Worm (Caenorhabditis elegans) whole organism, L2 larva: ENCODE data around the gene try-8.
A peak's percentile ranks its signal among the peaks of the same experiment; 100 is the strongest.

Experiments
- C34F6.9 ChIP-seq: fragments of 150-350 bp; optimal IDR thresholded peaks from 2 replicates; lab custom pipeline; 2014; ENCODE audit warnings: missing biosample characterization, missing genetic modification characterization
- F13H6.1 ChIP-seq: sonication (generic microtip); optimal IDR thresholded peaks from 2 replicates; lab custom pipeline; 2016; ENCODE audit warnings: missing genetic modification characterization, missing compliant biosample characterization
- Y55F3AM.14 ChIP-seq: fragments of 200-800 bp; sonication (Bioruptor generic); optimal IDR thresholded peaks from 2 replicates; lab custom pipeline; 2018; ENCODE audit warnings: mild to moderate bottlenecking, missing genetic modification characterization, missing compliant biosample characterization
- ZK546.5 ChIP-seq: sonication (generic microtip); optimal IDR thresholded peaks from 2 replicates; lab custom pipeline; 2017; ENCODE audit warnings: missing biosample characterization, missing genetic modification characterization
- alr-1 ChIP-seq: fragments of 150-350 bp; optimal IDR thresholded peaks from 2 replicates; lab custom pipeline; 2014; ENCODE audit warnings: missing biosample characterization, missing genetic modification characterization
- aly-2 ChIP-seq: fragments of 150-350 bp; optimal IDR thresholded peaks from 2 replicates; lab custom pipeline; 2014; ENCODE audit warnings: missing biosample characterization, missing genetic modification characterization
- ceh-16 ChIP-seq: fragments of 150-350 bp; optimal IDR thresholded peaks from 2 replicates; lab custom pipeline; 2014; ENCODE audit warnings: missing biosample characterization, missing genetic modification characterization
- crh-2 ChIP-seq: sonication (generic microtip); optimal IDR thresholded peaks from 2 replicates; lab custom pipeline; 2017; ENCODE audit warnings: missing biosample characterization, missing genetic modification characterization
- dmd-4 ChIP-seq: sonication (generic microtip); optimal IDR thresholded peaks from 2 replicates; lab custom pipeline; 2017; ENCODE audit warnings: missing biosample characterization, missing genetic modification characterization
- elt-1 ChIP-seq: fragments of 150-350 bp; optimal IDR thresholded peaks from 2 replicates; lab custom pipeline; 2014; ENCODE audit warnings: missing biosample characterization, missing genetic modification characterization
- elt-3 ChIP-seq: sonication (generic microtip); optimal IDR thresholded peaks from 2 replicates; lab custom pipeline; 2017; ENCODE audit warnings: missing biosample characterization, missing genetic modification characterization
- fos-1 ChIP-seq: fragments of 150-350 bp; optimal IDR thresholded peaks from 2 replicates; lab custom pipeline; 2014; ENCODE audit warnings: missing biosample characterization, missing genetic modification characterization
- gmeb-1 ChIP-seq: fragments of 150-350 bp; optimal IDR thresholded peaks from 2 replicates; lab custom pipeline; 2014; ENCODE audit warnings: missing biosample characterization, missing genetic modification characterization
- lin-11 ChIP-seq: fragments of 150-350 bp; sonication (generic microtip); optimal IDR thresholded peaks from 2 replicates; lab custom pipeline; 2014; ENCODE audit warnings: missing biosample characterization, missing genetic modification characterization, inconsistent platforms, mixed read lengths
- lin-13 ChIP-seq: fragments of 150-350 bp; optimal IDR thresholded peaks from 2 replicates; lab custom pipeline; 2014; ENCODE audit warnings: missing biosample characterization, missing genetic modification reagents, missing genetic modification characterization
- lin-39 ChIP-seq: fragments of 150-350 bp; optimal IDR thresholded peaks from 2 replicates; lab custom pipeline; 2014; ENCODE audit warnings: missing biosample characterization, missing genetic modification reagents, missing genetic modification characterization
- lsy-2 ChIP-seq, 2 experiments: fragments of 150-350 bp in 1 of 2; sonication (generic microtip) in 1 of 2; optimal IDR thresholded peaks; 2 replicates each; lab custom pipeline; 2014 to 2017; ENCODE audit warnings: missing biosample characterization in 2 of 2, missing genetic modification characterization in 2 of 2
- mab-5 ChIP-seq: fragments of 150-350 bp; optimal IDR thresholded peaks from 2 replicates; lab custom pipeline; 2014; ENCODE audit warnings: missing biosample characterization, missing genetic modification characterization
- mdl-1 ChIP-seq, 2 experiments: fragments of 150-350 bp in 1 of 2; sonication (generic microtip) in 1 of 2; optimal IDR thresholded peaks; 2 replicates each; lab custom pipeline; 2017; ENCODE audit warnings: missing biosample characterization in 2 of 2, missing genetic modification characterization in 2 of 2
- nhr-10 ChIP-seq: sonication (generic microtip); optimal IDR thresholded peaks from 2 replicates; lab custom pipeline; 2017; ENCODE audit warnings: missing biosample characterization, missing genetic modification characterization
- nhr-11 ChIP-seq: fragments of 150-350 bp; optimal IDR thresholded peaks from 2 replicates; lab custom pipeline; 2014; ENCODE audit warnings: missing biosample characterization, missing genetic modification characterization
- nhr-12 ChIP-seq: fragments of 150-350 bp; optimal IDR thresholded peaks from 2 replicates; lab custom pipeline; 2014; ENCODE audit warnings: missing biosample characterization, missing genetic modification characterization
- nhr-21 ChIP-seq: fragments of 150-350 bp; optimal IDR thresholded peaks from 2 replicates; lab custom pipeline; 2014; ENCODE audit warnings: missing biosample characterization, missing genetic modification characterization
- nhr-23 ChIP-seq: fragments of 150-350 bp; optimal IDR thresholded peaks from 2 replicates; lab custom pipeline; 2014; ENCODE audit warnings: missing biosample characterization, missing genetic modification reagents, missing genetic modification characterization
- nhr-237 ChIP-seq: fragments of 150-350 bp; optimal IDR thresholded peaks from 2 replicates; lab custom pipeline; 2014; ENCODE audit warnings: missing biosample characterization, missing genetic modification characterization
- nhr-25 ChIP-seq: fragments of 150-350 bp; sonication (generic microtip); optimal IDR thresholded peaks from 3 replicates; lab custom pipeline; 2014; ENCODE audit warnings: missing biosample characterization, missing genetic modification characterization
- nhr-6 ChIP-seq: fragments of 150-350 bp; optimal IDR thresholded peaks from 2 replicates; lab custom pipeline; 2014; ENCODE audit warnings: missing biosample characterization, missing genetic modification characterization
- nhr-77 ChIP-seq: fragments of 150-350 bp; optimal IDR thresholded peaks from 2 replicates; lab custom pipeline; 2014; ENCODE audit warnings: missing biosample characterization, missing genetic modification characterization
- peb-1 ChIP-seq: fragments of 150-350 bp; optimal IDR thresholded peaks from 2 replicates; lab custom pipeline; 2014; ENCODE audit warnings: missing biosample characterization, missing genetic modification characterization
- sem-4 ChIP-seq: fragments of 150-350 bp; optimal IDR thresholded peaks from 2 replicates; lab custom pipeline; 2014; ENCODE audit warnings: missing biosample characterization, missing genetic modification reagents, missing genetic modification characterization
- skn-1 ChIP-seq: sonication (generic microtip); optimal IDR thresholded peaks from 2 replicates; lab custom pipeline; 2017; ENCODE audit warnings: missing biosample characterization, missing genetic modification characterization
- sma-3 ChIP-seq: sonication (generic microtip); optimal IDR thresholded peaks from 2 replicates; lab custom pipeline; 2016; ENCODE audit warnings: missing genetic modification reagents, missing genetic modification characterization, missing compliant biosample characterization
- unc-39 ChIP-seq: fragments of 150-350 bp; optimal IDR thresholded peaks from 2 replicates; lab custom pipeline; 2014; ENCODE audit warnings: missing biosample characterization, missing genetic modification characterization
- unc-55 ChIP-seq: fragments of 150-350 bp; sonication (generic microtip); optimal IDR thresholded peaks from 3 replicates; lab custom pipeline; 2014; ENCODE audit warnings: missing biosample characterization, missing genetic modification reagents, missing genetic modification characterization
- unc-62 ChIP-seq: fragments of 150-350 bp; optimal IDR thresholded peaks from 2 replicates; lab custom pipeline; 2014; ENCODE audit warnings: missing biosample characterization, missing genetic modification reagents, missing genetic modification characterization
- zag-1 ChIP-seq: fragments of 150-350 bp; optimal IDR thresholded peaks from 2 replicates; lab custom pipeline; 2014; ENCODE audit warnings: missing biosample characterization, missing genetic modification characterization
- ztf-1 ChIP-seq: fragments of 200-800 bp; sonication (Bioruptor generic); conservative IDR thresholded peaks from 2 replicates; pipeline ENCODE4 v1.3.6; 2022; ENCODE audit warnings: missing genetic modification characterization, missing compliant biosample characterization
- ztf-11 ChIP-seq: sonication (generic microtip); optimal IDR thresholded peaks from 2 replicates; lab custom pipeline; 2017; ENCODE audit warnings: missing biosample characterization, missing genetic modification characterization
- ztf-4 ChIP-seq: fragments of 150-350 bp; optimal IDR thresholded peaks from 2 replicates; lab custom pipeline; 2014; ENCODE audit warnings: missing biosample characterization, missing genetic modification characterization

The try-8 gene

DNA sequence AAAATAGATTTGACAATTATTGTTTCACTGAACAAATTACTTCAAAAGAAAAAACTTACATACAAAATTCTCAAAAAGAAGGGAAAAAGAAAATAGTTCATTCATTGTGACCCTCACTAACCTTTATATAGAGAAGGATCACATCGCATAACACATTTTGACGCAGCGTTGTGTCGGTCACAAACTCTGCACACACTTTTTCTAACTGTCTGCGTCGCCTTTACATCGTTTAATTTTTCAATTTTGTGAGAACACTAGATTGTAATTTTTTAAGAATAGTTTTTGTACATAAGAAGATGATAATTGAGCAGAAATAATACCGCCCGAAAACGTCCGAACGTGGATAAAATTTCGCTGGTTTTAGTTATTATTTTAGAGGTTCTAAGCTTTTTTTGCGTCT, 26.8 kb upstream of the try-8 start, which contains the start of gene C18B10.6:
Gene C18B10.6, minus strand, starts transcription at position 101 of the 400 bp plus-strand sequence.
- TF ChIP-seq sem-4 (tag; lab: Kevin White, UChicago) (no peak), nhr-237 (tag; lab: Kevin White, UChicago) (no peak), ztf-1 (GFP tag; lab: Robert Waterston, UW) (no peak), fos-1 (tag; lab: Kevin White, UChicago) (no peak), nhr-21 (tag; lab: Kevin White, UChicago) (no peak), nhr-23 (tag; lab: Kevin White, UChicago) (no peak), alr-1 (tag; lab: Kevin White, UChicago) (no peak), nhr-25 (tag; lab: Kevin White, UChicago) (no peak), ztf-11 (tag; lab: Kevin White, UChicago) (no peak), dmd-4 (no peak), nhr-6 (no peak), Y55F3AM.14 (GFP tag; lab: Kevin White, UChicago) (no peak), unc-39 (tag; lab: Kevin White, UChicago) (no peak), peb-1 (tag; lab: Kevin White, UChicago) (no peak)

DNA sequence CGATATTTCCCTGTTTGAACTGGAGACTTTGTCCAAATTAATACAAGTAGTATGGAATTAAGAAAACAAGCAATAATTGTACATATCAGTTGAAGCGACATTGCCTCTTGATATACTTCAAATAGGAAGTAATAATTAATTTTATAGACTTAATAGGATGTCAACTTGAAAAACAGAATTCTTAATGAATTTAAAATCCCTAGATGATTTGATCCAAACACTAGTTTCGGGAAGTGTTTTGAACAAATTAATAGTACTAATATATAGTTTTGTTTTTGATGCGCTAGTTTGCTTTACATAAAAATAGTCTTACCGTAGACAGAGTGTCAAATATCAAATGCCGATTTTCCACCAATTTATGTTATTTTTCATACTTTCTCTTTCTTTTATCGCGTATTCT, 24.3 kb upstream of the try-8 start, which contains the start of gene str-190:
Gene str-190, minus strand, starts transcription at position 101 of the 400 bp plus-strand sequence.
- no peak for TF ChIP-seq ceh-16 (tag; lab: Kevin White, UChicago)
- TF ChIP-seq nhr-77 (tag; lab: Kevin White, UChicago) = no peak

DNA sequence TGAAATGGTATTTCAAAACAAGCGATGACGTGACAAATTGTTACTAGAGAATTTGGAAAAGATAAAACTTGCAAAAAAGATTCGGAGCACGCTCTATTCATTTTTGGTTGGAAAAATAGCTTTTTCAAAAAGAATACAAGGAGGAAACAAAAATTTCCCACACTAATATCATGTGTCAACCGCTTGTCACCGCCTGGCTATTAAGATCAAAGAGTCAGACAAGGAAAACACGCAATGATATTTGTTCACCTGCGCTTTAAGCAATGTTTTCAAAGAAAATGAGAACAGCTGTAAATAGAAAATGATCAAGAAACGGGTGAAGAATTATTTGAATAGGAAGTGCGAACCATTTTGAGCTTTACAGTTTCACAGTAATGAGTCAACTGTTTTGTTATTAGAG, 22.6 kb upstream of the try-8 start, which contains the start of gene srh-125:
Gene srh-125, minus strand, starts transcription at position 101 of the 400 bp plus-strand sequence.
- no peak for TF ChIP-seq nhr-23 (tag; lab: Kevin White, UChicago)
- no peak for TF ChIP-seq elt-1
- no peak for TF ChIP-seq ztf-4 (tag; lab: Kevin White, UChicago)
- no peak for TF ChIP-seq sma-3 (GFP tag; lab: Kevin White, UChicago)
- no peak for TF ChIP-seq unc-62
- TF ChIP-seq mab-5 (tag; lab: Kevin White, UChicago) = no peak
- no peak for TF ChIP-seq ZK546.5 (tag; lab: Kevin White, UChicago)
- no peak for TF ChIP-seq unc-39 (tag; lab: Kevin White, UChicago)
- TF ChIP-seq gmeb-1 (tag; lab: Kevin White, UChicago) = no peak
- TF ChIP-seq crh-2 (tag; lab: Kevin White, UChicago) = no peak
- no peak for TF ChIP-seq skn-1 (tag; lab: Kevin White, UChicago)
- no peak for TF ChIP-seq nhr-11 (tag; lab: Kevin White, UChicago)
- no peak for TF ChIP-seq nhr-10 (tag; lab: Kevin White, UChicago)
- no peak for TF ChIP-seq lin-39 (tag; lab: Kevin White, UChicago)
- TF ChIP-seq ztf-11 (tag; lab: Kevin White, UChicago) = no peak
- no peak for TF ChIP-seq ztf-1 (GFP tag; lab: Robert Waterston, UW)
- no peak for TF ChIP-seq Y55F3AM.14 (GFP tag; lab: Kevin White, UChicago)
- TF ChIP-seq C34F6.9 (tag; lab: Kevin White, UChicago) = no peak
- no peak for TF ChIP-seq dmd-4
- no peak for TF ChIP-seq elt-3 (tag; lab: Kevin White, UChicago)

DNA sequence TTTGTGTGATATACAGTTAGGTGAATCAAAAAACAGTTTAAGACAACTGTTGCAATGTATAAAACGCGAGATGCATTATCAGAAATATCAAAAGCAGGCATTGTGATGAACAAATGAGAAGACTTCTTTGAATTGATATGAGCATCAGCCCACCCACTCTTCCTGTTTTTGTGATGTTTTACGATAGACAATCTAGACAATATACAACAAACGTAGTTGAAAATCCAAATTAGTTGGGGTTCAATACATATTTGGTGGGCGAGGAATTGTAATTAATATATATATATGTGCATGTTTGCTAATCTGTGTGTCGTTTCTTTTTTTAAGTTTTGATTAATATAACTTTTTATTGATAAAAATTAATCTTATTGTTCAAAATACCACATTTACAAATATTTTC, 18.7 kb upstream of the try-8 start, which contains the start of gene str-28:
Gene str-28, minus strand, starts transcription at position 101 of the 400 bp plus-strand sequence.
- TF ChIP-seq ztf-11 (tag; lab: Kevin White, UChicago) = no peak
- no peak for TF ChIP-seq aly-2
- no peak for TF ChIP-seq unc-55 (GFP tag; lab: Kevin White, UChicago)
- no peak for TF ChIP-seq nhr-21 (tag; lab: Kevin White, UChicago)
- TF ChIP-seq peb-1 (tag; lab: Kevin White, UChicago) = no peak
- no peak for TF ChIP-seq ZK546.5 (tag; lab: Kevin White, UChicago)
- no peak for TF ChIP-seq unc-62
- no peak for TF ChIP-seq nhr-11 (tag; lab: Kevin White, UChicago)
- TF ChIP-seq nhr-12 = no peak
- no peak for TF ChIP-seq Y55F3AM.14 (GFP tag; lab: Kevin White, UChicago)
- TF ChIP-seq dmd-4 = no peak
- TF ChIP-seq sem-4 (tag; lab: Kevin White, UChicago) = no peak
- TF ChIP-seq lin-13 = no peak

DNA sequence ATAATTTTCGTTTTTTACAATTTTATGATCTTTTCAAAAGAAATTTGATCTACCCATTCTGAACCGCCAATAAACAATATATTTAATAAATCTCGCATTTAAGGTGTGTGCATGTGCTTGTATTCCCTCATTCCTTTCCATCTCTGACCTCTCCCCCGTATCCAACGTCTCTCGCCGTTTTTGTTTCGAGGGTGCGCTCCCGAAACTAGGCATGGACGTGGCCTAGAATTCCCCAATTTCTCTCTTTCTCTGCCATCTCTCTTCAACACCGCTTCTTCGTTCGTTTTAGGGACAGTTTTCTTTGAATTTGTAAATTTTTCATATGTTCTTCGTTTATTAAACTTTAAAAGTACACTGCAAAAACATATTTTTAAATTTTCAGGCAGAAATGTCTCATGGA, 11.4 kb upstream of the try-8 start, which contains the start of gene F25E5.1:
Gene F25E5.1, plus strand, starts transcription at position 376 of the 400 bp plus-strand sequence.
- TF ChIP-seq alr-1 (tag; lab: Kevin White, UChicago) = no peak
- peak in 1 of 2 experiments; percentile 57 for TF ChIP-seq mdl-1 (tag; optimal IDR thresholded peaks at IDR 0.05; lab: Kevin White, UChicago)
- no peak for TF ChIP-seq elt-3 (tag; lab: Kevin White, UChicago)
- TF ChIP-seq zag-1 (tag; lab: Kevin White, UChicago) = peak; percentile 13
- TF ChIP-seq fos-1 (tag; lab: Kevin White, UChicago) = peak; percentile 55
- TF ChIP-seq lin-11 (tag; lab: Kevin White, UChicago) = peak; percentile 36
- TF ChIP-seq lin-13 = peak; percentile 53
- TF ChIP-seq gmeb-1 (tag; lab: Kevin White, UChicago) = peak; percentile 56
- peak; percentile 87 for TF ChIP-seq C34F6.9 (tag; lab: Kevin White, UChicago)
- no peak for TF ChIP-seq elt-1
- peak; percentile 75 for TF ChIP-seq crh-2 (tag; lab: Kevin White, UChicago)
- TF ChIP-seq lsy-2 (tag; optimal IDR thresholded peaks at IDR 0.05; lab: Kevin White, UChicago) = peak in 1 of 2 experiments; percentile 2
- TF ChIP-seq mab-5 (tag; lab: Kevin White, UChicago) = peak; percentile 56
- TF ChIP-seq F13H6.1 = peak; percentile 78
- TF ChIP-seq, all 48 proteins: peak for 11
